Fruit fly (Drosophila melanogaster): Measurements from ENCODE around the gene CG17754.

CG17754 gene

DNA sequence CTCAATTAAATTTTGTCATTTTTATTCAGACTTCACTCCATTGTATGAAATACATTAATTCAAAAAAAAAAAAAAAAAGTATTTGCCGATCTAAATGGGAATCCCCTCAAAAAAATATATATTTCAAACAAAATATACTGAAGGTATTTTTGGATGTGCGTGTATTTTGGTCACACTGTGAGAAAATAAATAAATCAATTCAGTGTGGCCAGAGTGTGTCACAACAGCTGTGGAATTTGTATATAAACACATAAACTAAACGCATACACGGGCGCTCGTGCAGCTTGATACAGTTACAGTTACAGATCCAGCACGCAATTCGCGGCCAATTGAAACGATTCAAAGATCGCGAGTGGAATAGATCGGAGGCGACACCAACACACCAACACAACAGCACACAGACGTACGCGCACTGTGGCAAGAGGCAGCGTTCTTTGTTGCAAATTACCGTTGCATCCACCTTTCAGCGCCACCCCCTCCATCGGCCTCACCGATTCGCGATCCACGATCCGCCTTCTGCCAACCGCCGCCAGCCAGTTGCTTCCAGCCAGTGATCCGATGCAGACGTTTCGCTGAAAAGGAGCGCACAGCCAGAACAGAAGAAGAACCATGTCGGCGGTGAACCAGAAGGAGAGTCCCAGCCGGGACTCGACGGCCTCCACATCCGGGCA is at the start of gene CG17754:
Gene CG17754, plus strand, starts transcription at position 260 of the 671 bp plus-strand sequence.
- TF ChIP-seq CG17801 (GFP tag; optimal IDR thresholded peaks at IDR 0.05; ENCODE audit: partially characterized antibody) = peak; percentile 62

DNA sequence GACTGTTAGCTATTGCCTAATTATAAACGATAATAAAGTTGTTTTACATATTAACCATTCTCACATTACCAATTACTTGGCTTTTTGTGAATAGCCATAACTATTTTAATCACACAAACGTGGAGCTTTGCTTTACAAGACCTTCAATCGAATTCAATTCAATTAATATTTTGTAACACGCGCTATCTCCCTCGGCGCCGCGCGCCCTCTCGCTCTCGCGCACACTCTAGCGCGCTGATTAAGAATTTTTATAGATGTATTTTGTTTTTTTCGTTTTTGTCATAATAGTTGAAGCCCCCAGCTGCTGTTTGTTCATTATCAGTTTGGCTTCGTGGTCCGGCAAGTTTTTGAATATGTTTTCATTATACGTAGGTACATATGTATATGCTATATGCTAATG is 49.1 kb upstream of the CG17754 start:
- no peak for TF ChIP-seq CG17801 (GFP tag; optimal IDR thresholded peaks at IDR 0.05; ENCODE audit: partially characterized antibody)

DNA sequence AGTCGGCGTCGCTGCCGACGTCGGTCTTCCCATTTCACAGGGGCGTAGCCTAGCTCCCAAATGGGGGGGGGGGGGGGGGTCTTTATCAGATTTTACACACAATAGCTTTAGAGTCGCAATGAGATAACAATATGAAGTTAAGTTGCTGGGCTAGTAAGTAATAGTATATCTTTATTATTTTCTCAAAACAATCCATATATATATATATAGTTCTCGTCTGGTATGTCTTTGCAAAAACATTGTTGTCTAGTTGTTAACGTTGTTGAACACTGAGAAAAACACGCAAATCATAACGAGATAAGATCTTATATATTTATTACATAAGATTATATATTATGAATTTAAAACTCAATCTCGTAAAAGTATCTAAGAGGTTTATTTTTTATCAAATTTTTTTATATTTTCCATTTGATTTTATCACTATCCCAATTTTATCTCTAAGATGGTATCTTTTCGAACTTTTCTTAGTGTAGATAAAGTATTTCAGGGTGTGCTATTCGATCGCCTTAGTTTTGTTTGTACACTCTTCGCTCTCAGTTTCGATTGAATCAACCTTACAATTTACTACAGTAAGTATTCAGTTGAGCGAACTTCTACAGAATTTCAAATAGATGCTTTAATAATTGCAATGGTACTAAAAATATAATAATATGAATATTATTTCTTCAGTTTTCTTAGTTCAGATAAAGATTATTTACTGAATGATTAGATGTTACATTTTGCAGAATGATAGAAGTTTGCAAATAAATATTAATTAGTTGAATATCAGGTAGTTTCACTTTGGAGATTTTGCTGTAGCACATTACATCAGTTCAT is 48.1 kb upstream of the CG17754 start:
- TF ChIP-seq CG17801 (GFP tag; optimal IDR thresholded peaks at IDR 0.05; ENCODE audit: partially characterized antibody) = peak; percentile 49

dm6 chrX:9210787-9211186 is 39.4 kb upstream of the CG17754 start, which contains the start of gene SmydA-9:
Gene SmydA-9 (minus strand): TSS chrX:9210887.
- no peak for TF ChIP-seq CG17801 (GFP tag; optimal IDR thresholded peaks at IDR 0.05; ENCODE audit: partially characterized antibody)

- TF ChIP-seq CG17801 (GFP tag; optimal IDR thresholded peaks at IDR 0.05; ENCODE audit: partially characterized antibody) = no peak
Measured at dm6 chrX:9214576-9214975, 35.6 kb upstream of the CG17754 start, which contains the start of gene Obp8a. Gene Obp8a (plus strand): TSS chrX:9214876.

dm6 chrX:9215485-9215884 is 34.7 kb upstream of the CG17754 start, which contains the start of gene CG15368:
Gene CG15368 (plus strand): TSS chrX:9215785.
- no peak for TF ChIP-seq CG17801 (GFP tag; optimal IDR thresholded peaks at IDR 0.05; ENCODE audit: partially characterized antibody)

DNA sequence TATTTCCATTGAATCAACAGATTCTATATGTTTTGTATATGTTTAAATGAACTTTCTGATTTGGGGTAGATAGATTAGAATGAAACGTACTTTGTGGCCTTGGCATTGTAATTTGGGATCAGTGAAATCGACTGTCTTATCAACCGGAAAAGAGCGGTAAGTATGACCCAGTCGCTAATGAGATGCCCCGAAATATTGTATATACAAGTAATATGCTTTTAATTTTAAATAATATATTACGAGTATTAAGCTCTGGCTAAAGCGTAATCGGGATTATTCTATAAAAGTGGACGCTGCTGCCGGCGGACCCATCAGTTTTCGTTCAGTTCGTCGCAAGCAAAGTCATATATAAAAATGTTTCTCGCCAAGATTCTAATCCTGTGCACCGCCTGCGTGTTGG is 33.6 kb upstream of the CG17754 start, which contains the start of gene CG15369:
Gene CG15369, plus strand, starts transcription at position 301 of the 400 bp plus-strand sequence.
- TF ChIP-seq CG17801 (GFP tag; optimal IDR thresholded peaks at IDR 0.05; ENCODE audit: partially characterized antibody) = no peak

DNA sequence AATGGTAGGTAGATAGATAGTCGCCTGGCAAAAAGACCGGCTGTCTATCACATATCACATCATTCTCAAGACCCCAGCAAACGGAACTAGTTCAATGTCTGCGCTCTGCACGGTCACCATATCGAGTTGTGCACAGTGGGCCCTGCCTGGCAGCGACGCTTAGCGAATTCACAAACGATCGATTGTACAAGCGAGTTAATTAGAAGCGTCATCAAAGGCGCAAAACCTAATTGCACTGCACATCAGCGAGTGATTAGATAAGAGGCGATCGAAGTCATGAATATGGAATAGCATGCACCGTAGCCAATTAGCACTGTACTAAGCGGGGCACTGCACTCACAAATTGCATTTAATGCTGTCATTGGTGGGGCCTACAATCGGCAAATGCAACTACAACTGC is 29.8 kb upstream of the CG17754 start:
- no peak for TF ChIP-seq CG17801 (GFP tag; optimal IDR thresholded peaks at IDR 0.05; ENCODE audit: partially characterized antibody)

dm6 chrX:9223182-9223581 is 27.0 kb upstream of the CG17754 start, which contains the start of gene t:
Gene t (minus strand): TSS chrX:9223257.
- TF ChIP-seq CG17801 (GFP tag; optimal IDR thresholded peaks at IDR 0.05; ENCODE audit: partially characterized antibody) = no peak

- no peak for TF ChIP-seq CG17801 (GFP tag; optimal IDR thresholded peaks at IDR 0.05; ENCODE audit: partially characterized antibody)
Measured at dm6 chrX:9224423-9224822, 25.8 kb upstream of the CG17754 start.

DNA sequence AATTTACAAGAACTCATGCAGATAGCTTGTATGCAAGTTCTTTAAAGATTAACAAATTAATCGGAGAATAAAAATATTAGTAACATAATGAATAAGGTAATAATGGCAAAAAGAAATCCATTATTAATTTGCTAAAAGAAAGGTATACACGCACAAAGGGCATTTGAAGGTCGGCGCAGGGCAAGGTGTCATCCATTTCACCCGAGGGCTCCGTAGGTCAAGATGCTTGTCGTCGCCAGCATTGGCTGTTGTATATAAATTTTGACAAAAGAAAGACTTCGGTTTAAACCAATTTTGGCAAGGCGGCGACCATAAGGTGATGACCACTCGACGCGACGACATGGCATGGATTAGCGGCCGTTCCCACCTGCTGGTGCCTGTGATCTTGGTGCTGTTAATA is 25.1 kb upstream of the CG17754 start, which contains the start of gene CG15370:
Gene CG15370, plus strand, starts transcription at position 301 of the 400 bp plus-strand sequence.
- TF ChIP-seq CG17801 (GFP tag; optimal IDR thresholded peaks at IDR 0.05; ENCODE audit: partially characterized antibody) = no peak

DNA sequence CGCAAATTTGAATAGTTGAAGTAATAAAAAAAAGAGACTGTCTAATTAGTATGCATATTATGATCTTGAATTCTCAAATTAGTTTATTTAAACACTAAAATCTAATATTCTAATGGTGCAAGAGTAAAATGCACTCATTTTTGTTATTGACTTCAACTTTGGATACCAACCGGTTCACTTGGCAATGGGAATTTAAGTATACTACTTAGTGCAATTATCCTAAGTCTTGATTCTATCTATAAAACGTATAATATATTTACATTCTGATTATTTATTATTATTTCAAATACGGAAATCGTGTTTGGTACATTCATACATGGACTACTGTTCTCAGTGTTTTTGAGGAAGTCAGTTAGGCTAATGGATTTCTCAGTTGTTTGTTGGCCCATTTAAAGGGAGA is 23.4 kb upstream of the CG17754 start, which contains the start of gene Gr8a:
Gene Gr8a, plus strand, starts transcription at position 301 of the 400 bp plus-strand sequence.
- TF ChIP-seq CG17801 (GFP tag; optimal IDR thresholded peaks at IDR 0.05; ENCODE audit: partially characterized antibody) = no peak

dm6 chrX:9232199-9232598 is 18.0 kb upstream of the CG17754 start, which contains the start of gene CG12121:
Gene CG12121 (minus strand): TSS chrX:9232378.
- TF ChIP-seq CG17801 (GFP tag; optimal IDR thresholded peaks at IDR 0.05; ENCODE audit: partially characterized antibody) = peak; percentile 35

DNA sequence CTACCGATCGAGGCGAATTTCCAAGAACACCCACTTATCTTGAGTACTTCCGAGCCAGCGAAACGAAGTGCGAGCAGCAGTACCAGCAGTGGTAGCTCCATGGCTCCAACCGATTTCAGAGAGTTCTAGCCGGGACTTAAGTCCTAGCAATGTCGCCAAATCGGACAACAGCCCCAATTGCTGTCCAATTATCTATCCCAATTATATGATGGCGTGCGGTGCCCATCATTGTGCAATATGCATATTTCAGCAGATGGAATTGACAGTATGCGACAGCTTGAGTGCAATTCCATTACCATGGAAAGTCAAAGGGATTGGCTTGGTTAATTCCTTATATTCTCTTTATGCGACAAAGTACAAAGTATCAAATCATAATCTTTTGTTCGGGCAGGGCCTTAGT is 13.7 kb upstream of the CG17754 start, which contains the start of gene Ir8a:
Gene Ir8a, minus strand, starts transcription at position 101 of the 400 bp plus-strand sequence.
- no peak for TF ChIP-seq CG17801 (GFP tag; optimal IDR thresholded peaks at IDR 0.05; ENCODE audit: partially characterized antibody)

- TF ChIP-seq CG17801 (GFP tag; optimal IDR thresholded peaks at IDR 0.05; ENCODE audit: partially characterized antibody) = peak; percentile 72
Measured at dm6 chrX:9243417-9243884, 6.8 kb upstream of the CG17754 start, which contains the start of the genes mxc and Larp7. Gene mxc (minus strand): TSS chrX:9243467. Gene Larp7 (plus strand): TSS chrX:9243817.

Data from ovary, adult (tissue).